Worm (Caenorhabditis elegans): Measurements from ENCODE around the gene C33G3.5.

- TF ChIP-seq unc-62 (GFP tag; optimal IDR thresholded peaks at IDR 0.05) = no peak
- TF ChIP-seq alr-1 (tag; optimal IDR thresholded peaks at IDR 0.05) = no peak
- TF ChIP-seq elt-1 (tag; optimal IDR thresholded peaks at IDR 0.05) = no peak
- no peak for TF ChIP-seq snpc-4 (tag; optimal IDR thresholded peaks at IDR 0.05)
- TF ChIP-seq C34F6.9 (tag; optimal IDR thresholded peaks at IDR 0.05) = no peak
- no peak for TF ChIP-seq ztf-11 (tag; optimal IDR thresholded peaks at IDR 0.05)
- no peak for TF ChIP-seq dmd-4 (tag; optimal IDR thresholded peaks at IDR 0.05)
- TF ChIP-seq nhr-11 (tag; optimal IDR thresholded peaks at IDR 0.05) = no peak
Measured at ce11 chrX:14125870-14126269, 47.4 kb upstream of the C33G3.5 start, which contains the start of gene F28H6.6.

Data from whole organism, L2 larva.